Worm (Caenorhabditis elegans) whole organism, L3 larva: Measurements from ENCODE around the gene F35A5.5.

Source experiments
- R02D3.7 ChIP-seq: fragments of 150-350 bp; optimal IDR thresholded peaks from 2 replicates; lab custom pipeline; 2014; ENCODE audit warnings: missing biosample characterization, missing genetic modification characterization
- ZK546.5 ChIP-seq: sonication (generic microtip); optimal IDR thresholded peaks from 2 replicates; lab custom pipeline; 2017; ENCODE audit warnings: missing biosample characterization, missing genetic modification characterization
- aly-2 ChIP-seq: fragments of 150-350 bp; optimal IDR thresholded peaks from 2 replicates; lab custom pipeline; 2014; ENCODE audit warnings: missing biosample characterization, missing genetic modification characterization
- ama-1 ChIP-seq: fragments of 150-350 bp; optimal IDR thresholded peaks from 2 replicates; lab custom pipeline; 2018
- ceh-16 ChIP-seq: sonication (generic microtip); optimal IDR thresholded peaks from 2 replicates; lab custom pipeline; 2017; ENCODE audit warnings: missing biosample characterization, missing genetic modification characterization
- ceh-28 ChIP-seq: fragments of 150-350 bp; optimal IDR thresholded peaks from 2 replicates; lab custom pipeline; 2014; ENCODE audit warnings: missing biosample characterization, missing genetic modification reagents, missing genetic modification characterization
- ceh-82 ChIP-seq: fragments of 150-350 bp; optimal IDR thresholded peaks from 2 replicates; lab custom pipeline; 2014; ENCODE audit warnings: missing biosample characterization, missing genetic modification characterization
- ceh-9 ChIP-seq: sonication (generic microtip); optimal IDR thresholded peaks from 2 replicates; lab custom pipeline; 2018; ENCODE audit warnings: missing biosample characterization, missing genetic modification characterization
- daf-12 ChIP-seq: fragments of 150-350 bp; optimal IDR thresholded peaks from 2 replicates; lab custom pipeline; 2014; ENCODE audit warnings: missing biosample characterization, missing genetic modification reagents, missing genetic modification characterization
- egl-27 ChIP-seq: sonication (generic microtip); optimal IDR thresholded peaks from 4 replicates; lab custom pipeline; 2017; ENCODE audit warnings: missing biosample characterization, missing genetic modification reagents, missing genetic modification characterization
- egl-5 ChIP-seq: fragments of 150-350 bp; optimal IDR thresholded peaks from 2 replicates; lab custom pipeline; 2017; ENCODE audit warnings: missing biosample characterization, missing genetic modification reagents, missing genetic modification characterization, inconsistent platforms
- elt-1 ChIP-seq: fragments of 150-350 bp; optimal IDR thresholded peaks from 2 replicates; lab custom pipeline; 2014; ENCODE audit warnings: missing biosample characterization, missing genetic modification characterization
- elt-2 ChIP-seq: sonication (generic microtip); optimal IDR thresholded peaks from 2 replicates; lab custom pipeline; 2016; ENCODE audit warnings: missing genetic modification reagents, mild to moderate bottlenecking, missing genetic modification characterization, missing compliant biosample characterization
- elt-3 ChIP-seq, 3 experiments: fragments of 150-350 bp in 1 of 3; sonication (generic microtip) in 2 of 3; optimal IDR thresholded peaks; 2 replicates in 2 of 3; 4 replicates in 1 of 3; lab custom pipeline; 2014 to 2017; ENCODE audit warnings: missing biosample characterization in 3 of 3, missing genetic modification characterization in 3 of 3
- eor-1 ChIP-seq, 2 experiments: fragments of 150-350 bp; optimal IDR thresholded peaks; 2 replicates each; lab custom pipeline; 2014 to 2018; ENCODE audit warnings: missing biosample characterization in 2 of 2, missing genetic modification characterization in 2 of 2
- fkh-10 ChIP-seq: sonication (generic microtip); optimal IDR thresholded peaks from 2 replicates; lab custom pipeline; 2017; ENCODE audit warnings: missing biosample characterization, missing genetic modification reagents, missing genetic modification characterization
- fkh-2 ChIP-seq: fragments of 150-350 bp; optimal IDR thresholded peaks from 2 replicates; lab custom pipeline; 2014; ENCODE audit warnings: missing biosample characterization, missing genetic modification reagents, missing genetic modification characterization
- fos-1 ChIP-seq: fragments of 150-350 bp; optimal IDR thresholded peaks from 2 replicates; lab custom pipeline; 2014; ENCODE audit warnings: missing biosample characterization, missing genetic modification characterization
- hmg-11 ChIP-seq: sonication (generic microtip); optimal IDR thresholded peaks from 2 replicates; lab custom pipeline; 2016; ENCODE audit warnings: missing genetic modification characterization, missing compliant biosample characterization
- jun-1 ChIP-seq: fragments of 150-350 bp; optimal IDR thresholded peaks from 2 replicates; lab custom pipeline; 2014; ENCODE audit warnings: missing biosample characterization, missing genetic modification reagents, missing genetic modification characterization
- lin-15B ChIP-seq: fragments of 150-350 bp; optimal IDR thresholded peaks from 2 replicates; lab custom pipeline; 2014; ENCODE audit warnings: missing biosample characterization, missing genetic modification characterization
- lin-39 ChIP-seq: fragments of 150-350 bp; optimal IDR thresholded peaks from 2 replicates; lab custom pipeline; 2018; ENCODE audit warnings: missing biosample characterization, missing genetic modification reagents, missing genetic modification characterization
- lsy-12 ChIP-seq: sonication (generic microtip); optimal IDR thresholded peaks from 2 replicates; lab custom pipeline; 2016; ENCODE audit warnings: mild to moderate bottlenecking, missing genetic modification characterization, missing compliant biosample characterization
- mdl-1 ChIP-seq: fragments of 150-350 bp; optimal IDR thresholded peaks from 2 replicates; lab custom pipeline; 2014; ENCODE audit warnings: missing biosample characterization, missing genetic modification characterization
- mml-1 ChIP-seq: fragments of 150-350 bp; sonication (generic microtip); optimal IDR thresholded peaks from 3 replicates; lab custom pipeline; 2014; ENCODE audit warnings: missing biosample characterization, missing genetic modification characterization
- nfya-1 ChIP-seq: sonication (generic microtip); optimal IDR thresholded peaks from 2 replicates; lab custom pipeline; 2017; ENCODE audit warnings: missing genetic modification characterization, mild to moderate bottlenecking, missing compliant biosample characterization, antibody characterized with exemption, moderate library complexity; ENCODE audit not compliant: insufficient read depth
- nhr-11 ChIP-seq: fragments of 150-350 bp; optimal IDR thresholded peaks from 2 replicates; lab custom pipeline; 2014; ENCODE audit warnings: missing biosample characterization, missing genetic modification characterization
- nhr-12 ChIP-seq: fragments of 150-350 bp; optimal IDR thresholded peaks from 2 replicates; lab custom pipeline; 2014; ENCODE audit warnings: missing biosample characterization, missing genetic modification characterization
- nhr-23 ChIP-seq: fragments of 150-350 bp; optimal IDR thresholded peaks from 2 replicates; lab custom pipeline; 2014; ENCODE audit warnings: missing biosample characterization, missing genetic modification reagents, missing genetic modification characterization
- nhr-237 ChIP-seq: fragments of 150-350 bp; optimal IDR thresholded peaks from 2 replicates; lab custom pipeline; 2014; ENCODE audit warnings: missing biosample characterization, missing genetic modification characterization
- nhr-25 ChIP-seq: sonication (generic microtip); optimal IDR thresholded peaks from 2 replicates; lab custom pipeline; 2017; ENCODE audit warnings: missing biosample characterization, missing genetic modification characterization
- nhr-28 ChIP-seq: fragments of 150-350 bp; optimal IDR thresholded peaks from 2 replicates; lab custom pipeline; 2014; ENCODE audit warnings: missing biosample characterization, missing genetic modification characterization
- nhr-43 ChIP-seq: sonication (generic microtip); optimal IDR thresholded peaks from 2 replicates; lab custom pipeline; 2016; ENCODE audit warnings: mild to moderate bottlenecking, missing genetic modification characterization, missing compliant biosample characterization; ENCODE audit not compliant: poor library complexity, severe bottlenecking
- nhr-67 ChIP-seq: fragments of 150-350 bp; optimal IDR thresholded peaks from 2 replicates; lab custom pipeline; 2014; ENCODE audit warnings: missing biosample characterization, missing genetic modification characterization
- nhr-76 ChIP-seq: fragments of 150-350 bp; sonication (generic microtip); optimal IDR thresholded peaks from 5 replicates; lab custom pipeline; 2014; ENCODE audit warnings: missing biosample characterization, missing genetic modification characterization
- nhr-77 ChIP-seq: fragments of 150-350 bp; optimal IDR thresholded peaks from 2 replicates; lab custom pipeline; 2014; ENCODE audit warnings: missing biosample characterization, missing genetic modification characterization
- pha-4 ChIP-seq: fragments of 150-350 bp; optimal IDR thresholded peaks from 2 replicates; lab custom pipeline; 2014; ENCODE audit warnings: missing biosample characterization, missing genetic modification reagents, missing genetic modification characterization
- pqm-1 ChIP-seq: fragments of 150-350 bp; optimal IDR thresholded peaks from 2 replicates; lab custom pipeline; 2017; ENCODE audit warnings: missing biosample characterization, missing genetic modification characterization, inconsistent platforms
- sea-2 ChIP-seq: fragments of 150-350 bp; sonication (generic microtip); optimal IDR thresholded peaks from 4 replicates; lab custom pipeline; 2014; ENCODE audit warnings: missing biosample characterization, missing genetic modification reagents, missing genetic modification characterization
- skn-1 ChIP-seq: fragments of 150-350 bp; optimal IDR thresholded peaks from 2 replicates; lab custom pipeline; 2014; ENCODE audit warnings: missing biosample characterization, missing genetic modification characterization
- snpc-4 ChIP-seq: fragments of 150-350 bp; optimal IDR thresholded peaks from 2 replicates; lab custom pipeline; 2014; ENCODE audit warnings: missing biosample characterization, missing genetic modification characterization
- tbx-2 ChIP-seq: sonication (generic microtip); optimal IDR thresholded peaks from 2 replicates; lab custom pipeline; 2016; ENCODE audit warnings: mild to moderate bottlenecking, missing genetic modification characterization, missing compliant biosample characterization
- unc-39 ChIP-seq: sonication (generic microtip); optimal IDR thresholded peaks from 4 replicates; lab custom pipeline; 2017; ENCODE audit warnings: missing biosample characterization, missing genetic modification characterization
- unc-62 ChIP-seq: fragments of 150-350 bp; sonication (generic microtip); optimal IDR thresholded peaks from 4 replicates; lab custom pipeline; 2014; ENCODE audit warnings: missing biosample characterization, missing genetic modification reagents, missing genetic modification characterization
- zag-1 ChIP-seq: fragments of 150-350 bp; optimal IDR thresholded peaks from 2 replicates; lab custom pipeline; 2014; ENCODE audit warnings: missing biosample characterization, missing genetic modification characterization
- ztf-11 ChIP-seq: fragments of 150-350 bp; optimal IDR thresholded peaks from 2 replicates; lab custom pipeline; 2014; ENCODE audit warnings: missing biosample characterization, missing genetic modification characterization
- ztf-4 ChIP-seq: fragments of 150-350 bp; optimal IDR thresholded peaks from 2 replicates; lab custom pipeline; 2014; ENCODE audit warnings: missing biosample characterization, missing genetic modification characterization

Gene F35A5.5

DNA sequence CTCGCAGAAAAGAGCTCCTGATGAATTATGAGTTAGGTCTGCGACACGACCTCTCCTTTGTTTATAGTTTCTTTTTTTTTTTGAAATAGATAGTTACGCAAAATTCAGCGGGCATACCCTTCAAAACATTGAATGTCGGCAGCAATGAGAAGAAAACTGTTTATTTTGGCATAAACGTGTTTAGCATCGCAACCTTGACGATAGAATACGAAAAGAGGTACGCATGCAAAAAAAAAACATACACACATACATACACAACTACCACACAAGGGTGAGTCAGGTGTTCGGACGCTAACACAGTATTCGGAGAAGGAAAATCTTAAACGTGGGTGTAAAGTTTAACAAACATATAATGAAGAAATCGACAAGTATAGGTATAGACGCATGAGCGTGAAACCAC lies 40.1 kb upstream of the F35A5.5 start:
- no peak for TF ChIP-seq pqm-1 (tag; lab: Kevin White, UChicago)
- TF ChIP-seq ztf-4 (tag; lab: Kevin White, UChicago), result no peak
- TF ChIP-seq nhr-25 (tag; lab: Kevin White, UChicago), result peak; percentile 90
- no peak for TF ChIP-seq hmg-11 (tag; lab: Kevin White, UChicago)
- no peak for TF ChIP-seq tbx-2 (tag; lab: Kevin White, UChicago)
- no peak for TF ChIP-seq unc-39 (tag; lab: Kevin White, UChicago)
- TF ChIP-seq fos-1 (tag; lab: Kevin White, UChicago), result no peak
- TF ChIP-seq pha-4 (tag; lab: Kevin White, UChicago), result peak; percentile 1

DNA sequence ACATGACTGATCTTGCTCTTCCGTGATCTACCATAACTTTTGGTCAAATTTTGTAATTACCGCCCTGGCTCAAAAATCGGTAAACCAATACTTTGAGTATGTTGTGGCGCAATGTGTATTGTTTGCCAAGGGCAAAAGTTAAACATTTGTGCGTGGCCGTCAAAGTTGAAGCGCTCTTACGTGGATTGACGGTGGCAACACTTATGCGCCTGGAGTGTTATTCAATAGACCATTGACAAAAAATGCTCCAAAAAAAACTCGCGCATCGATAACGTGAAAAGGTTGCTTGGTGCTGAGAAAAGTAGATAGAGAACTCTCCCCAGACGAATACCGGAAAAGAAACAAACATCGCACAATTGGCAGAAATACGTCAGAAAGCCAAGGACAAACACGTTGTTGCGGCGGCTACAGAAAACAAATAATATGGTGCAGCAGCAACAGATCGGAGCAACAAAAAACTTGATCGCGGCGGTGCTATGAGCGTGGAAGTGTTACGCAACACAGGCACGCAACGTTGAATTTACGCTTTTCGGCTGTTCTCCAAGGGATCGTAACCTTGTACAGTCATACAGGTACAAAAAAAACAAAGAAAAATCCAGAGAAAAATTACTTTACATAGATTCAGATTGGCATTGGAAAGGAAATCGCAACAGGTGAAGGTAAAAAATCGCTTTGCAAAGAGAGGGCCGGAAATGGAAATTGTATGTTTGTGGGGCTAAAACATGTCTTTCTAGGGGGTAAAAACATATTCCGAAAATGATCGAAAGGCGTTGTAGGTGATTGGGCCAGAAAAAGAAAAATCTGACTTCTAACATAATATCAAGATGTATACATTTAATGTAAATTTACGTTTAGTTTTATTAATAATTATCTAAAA lies 38.7 kb upstream of the F35A5.5 start:
- TF ChIP-seq pha-4 (tag; lab: Kevin White, UChicago) (peak; percentile 84), fkh-2 (tag; lab: Kevin White, UChicago) (no peak)

DNA sequence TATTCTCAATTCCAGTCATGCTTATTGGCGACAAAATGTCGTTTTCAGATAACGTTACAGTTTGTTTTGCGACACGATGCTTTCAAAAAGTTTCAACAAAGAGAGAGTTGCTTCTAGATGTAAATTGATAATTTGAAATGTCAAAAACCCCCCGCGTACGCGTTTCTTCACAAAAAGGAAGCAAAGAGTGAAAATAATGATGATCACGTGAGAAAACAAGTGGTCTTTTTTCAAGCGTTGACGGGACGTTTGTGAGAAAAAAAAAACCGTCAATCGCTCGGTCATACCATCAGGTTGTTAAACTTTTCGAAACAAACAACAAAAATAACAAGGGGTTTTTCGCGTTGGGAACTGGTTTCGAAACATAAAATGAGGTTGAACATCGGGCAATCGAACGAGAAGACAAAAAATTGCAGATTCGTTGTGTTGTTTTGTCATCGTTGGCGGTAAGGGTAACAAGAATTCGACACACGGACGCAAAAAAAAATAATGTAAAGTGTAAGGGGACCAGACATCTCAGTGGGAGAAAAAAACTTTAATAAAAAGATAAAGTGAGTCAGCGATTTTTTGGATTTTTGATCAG lies 36.6 kb upstream of the F35A5.5 start:
- TF ChIP-seq elt-3 (tag; optimal IDR thresholded peaks at IDR 0.05; lab: Kevin White, UChicago), result no peak
- TF ChIP-seq lin-39 (tag; lab: Kevin White, UChicago), result no peak
- no peak for TF ChIP-seq nhr-67 (tag; lab: Kevin White, UChicago)
- peak; percentile 3 for TF ChIP-seq jun-1 (tag; lab: Kevin White, UChicago)
- no peak for TF ChIP-seq fos-1 (tag; lab: Kevin White, UChicago)
- TF ChIP-seq lin-15B, result no peak
- TF ChIP-seq sea-2 (GFP tag; lab: Kevin White, UChicago), result no peak
- TF ChIP-seq nhr-28, result no peak
- TF ChIP-seq ama-1 (lab: Kevin White, UChicago), result peak; percentile 43
- TF ChIP-seq pqm-1 (tag; lab: Kevin White, UChicago), result peak; percentile 56
- TF ChIP-seq nhr-43 (tag; lab: Kevin White, UChicago), result peak; percentile 4
- TF ChIP-seq snpc-4 (tag; lab: Kevin White, UChicago), result no peak
- TF ChIP-seq egl-27 (tag; lab: Kevin White, UChicago), result peak; percentile 56
- TF ChIP-seq fkh-10 (GFP tag; lab: Kevin White, UChicago), result no peak
- no peak for TF ChIP-seq egl-5 (tag; lab: Kevin White, UChicago)
- TF ChIP-seq nhr-25 (tag; lab: Kevin White, UChicago), result peak; percentile 39
- no peak for TF ChIP-seq nhr-237 (tag; lab: Kevin White, UChicago)
- no peak for TF ChIP-seq tbx-2 (tag; lab: Kevin White, UChicago)
- peak; percentile 67 for TF ChIP-seq pha-4 (tag; lab: Kevin White, UChicago)
- TF ChIP-seq hmg-11 (tag; lab: Kevin White, UChicago), result no peak
- no peak for TF ChIP-seq ztf-4 (tag; lab: Kevin White, UChicago)
- TF ChIP-seq eor-1 (tag; optimal IDR thresholded peaks at IDR 0.05; lab: Kevin White, UChicago), result no peak
- TF ChIP-seq elt-1 (tag; lab: Kevin White, UChicago), result no peak
- no peak for TF ChIP-seq aly-2 (tag; lab: Kevin White, UChicago)
- TF ChIP-seq ceh-82 (tag; lab: Kevin White, UChicago), result no peak
- TF ChIP-seq daf-12 (tag; lab: Kevin White, UChicago), result no peak
- TF ChIP-seq ztf-11 (tag; lab: Kevin White, UChicago), result no peak
- no peak for TF ChIP-seq nhr-77 (tag; lab: Kevin White, UChicago)
- no peak for TF ChIP-seq nhr-76 (tag; lab: Kevin White, UChicago)
- peak; percentile 93 for TF ChIP-seq elt-2 (tag; lab: Kevin White, UChicago)
- TF ChIP-seq lsy-12, result peak; percentile 6
- TF ChIP-seq ceh-28 (tag; lab: Kevin White, UChicago), result no peak
- TF ChIP-seq mdl-1, result no peak
- no peak for TF ChIP-seq fkh-2 (tag; lab: Kevin White, UChicago)
- TF ChIP-seq mml-1 (tag; lab: Kevin White, UChicago), result no peak
- TF ChIP-seq ceh-9 (tag; lab: Kevin White, UChicago), result no peak
- no peak for TF ChIP-seq zag-1 (tag; lab: Kevin White, UChicago)
- TF ChIP-seq ceh-16 (tag; lab: Kevin White, UChicago), result no peak
- TF ChIP-seq nfya-1 (tag; lab: Kevin White, UChicago), result peak; percentile 39
- no peak for TF ChIP-seq ZK546.5 (tag; lab: Kevin White, UChicago)
- no peak for TF ChIP-seq unc-62 (GFP tag; lab: Kevin White, UChicago)
- no peak for TF ChIP-seq nhr-23 (tag; lab: Kevin White, UChicago)
- TF ChIP-seq skn-1 (tag; lab: Kevin White, UChicago), result no peak
- no peak for TF ChIP-seq unc-39 (tag; lab: Kevin White, UChicago)
- TF ChIP-seq nhr-11, result no peak
- no peak for TF ChIP-seq R02D3.7
- no peak for TF ChIP-seq nhr-12 (tag; lab: Kevin White, UChicago)
- TF ChIP-seq, all 47 proteins: peak for 10
